Worm (Caenorhabditis elegans) whole organism, L1 larva: ENCODE measurements around the gene din-1.
A peak's percentile ranks its signal among the peaks of the same experiment; 100 is the strongest.

Source experiments
- C34B4.2 ChIP-seq: sonication (generic microtip); optimal IDR thresholded peaks from 2 replicates; lab custom pipeline; 2017; ENCODE audit warnings: mild to moderate bottlenecking, missing genetic modification characterization, missing compliant biosample characterization
- Y116A8C.19 ChIP-seq: sonication (generic microtip); optimal IDR thresholded peaks from 2 replicates; lab custom pipeline; 2016; ENCODE audit warnings: missing compliant biosample characterization, missing genetic modification characterization, borderline replicate concordance
- alr-1 ChIP-seq: fragments of 200-800 bp; sonication (Bioruptor generic); optimal IDR thresholded peaks from 2 replicates; lab custom pipeline; 2018; ENCODE audit warnings: borderline replicate concordance, mild to moderate bottlenecking, missing genetic modification characterization, missing compliant biosample characterization
- ama-1 ChIP-seq: fragments of 150-350 bp; optimal IDR thresholded peaks from 2 replicates; lab custom pipeline; 2014
- ceh-63 ChIP-seq: fragments of 200-800 bp; sonication (Bioruptor generic); optimal IDR thresholded peaks from 2 replicates; lab custom pipeline; 2018; ENCODE audit warnings: mild to moderate bottlenecking, missing genetic modification characterization, missing compliant biosample characterization
- ceh-8 ChIP-seq: fragments of 200-800 bp; sonication (Bioruptor generic); optimal IDR thresholded peaks from 2 replicates; lab custom pipeline; 2018; ENCODE audit warnings: mild to moderate bottlenecking, missing genetic modification characterization, moderate library complexity, missing compliant biosample characterization
- ceh-88 ChIP-seq: fragments of 200-800 bp; sonication (Bioruptor generic); IDR thresholded peaks from 2 replicates; pipeline ENCODE4 v1.3.6; 2022; ENCODE audit warnings: missing genetic modification characterization, missing compliant biosample characterization
- dpl-1 ChIP-seq, 3 experiments: fragments of 150-350 bp in 2 of 3; sonication (generic microtip) in 1 of 3; optimal IDR thresholded peaks; 2 replicates each; lab custom pipeline; 2014 to 2017; ENCODE audit warnings: missing biosample characterization in 3 of 3, missing genetic modification characterization in 3 of 3, missing genetic modification reagents in 3 of 3
- efl-1 ChIP-seq, 4 experiments: fragments of 150-350 bp; optimal IDR thresholded peaks in 3 of 4; peaks in 1 of 4; 1 replicate in 1 of 4; 2 replicates in 3 of 4; lab custom pipeline; 2014; ENCODE audit warnings: missing biosample characterization in 2 of 4, missing genetic modification characterization in 2 of 4, missing genetic modification reagents in 2 of 4
- efl-3 ChIP-seq: fragments of 200-800 bp; sonication (Bioruptor generic); optimal IDR thresholded peaks from 2 replicates; lab custom pipeline; 2018; ENCODE audit warnings: mild to moderate bottlenecking, missing genetic modification characterization, missing compliant biosample characterization
- egl-13 ChIP-seq: sonication (generic microtip); optimal IDR thresholded peaks from 2 replicates; lab custom pipeline; 2016; ENCODE audit warnings: missing genotype, missing genetic modification reagents, missing genetic modification characterization, missing compliant biosample characterization
- elt-2 ChIP-seq: sonication (generic microtip); optimal IDR thresholded peaks from 2 replicates; lab custom pipeline; 2016; ENCODE audit warnings: missing genetic modification characterization, mild to moderate bottlenecking, inconsistent platforms, missing compliant biosample characterization, missing genetic modification reagents
- fkh-4 ChIP-seq: sonication (generic microtip); optimal IDR thresholded peaks from 2 replicates; lab custom pipeline; 2016; ENCODE audit warnings: missing compliant biosample characterization, missing genetic modification characterization, borderline replicate concordance
- fkh-8 ChIP-seq: sonication (generic microtip); optimal IDR thresholded peaks from 2 replicates; lab custom pipeline; 2016; ENCODE audit warnings: mild to moderate bottlenecking, missing genetic modification characterization, missing compliant biosample characterization
- fos-1 ChIP-seq: fragments of 150-350 bp; optimal IDR thresholded peaks from 2 replicates; lab custom pipeline; 2014; ENCODE audit warnings: missing biosample characterization, missing genetic modification characterization
- hpl-2 ChIP-seq: fragments of 150-350 bp; optimal IDR thresholded peaks from 2 replicates; lab custom pipeline; 2014; ENCODE audit warnings: missing biosample characterization, missing genetic modification reagents, missing genetic modification characterization
- irx-1 ChIP-seq: sonication (generic microtip); optimal IDR thresholded peaks from 2 replicates; lab custom pipeline; 2016; ENCODE audit warnings: missing genetic modification characterization, missing compliant biosample characterization
- isw-1 ChIP-seq: fragments of 200-800 bp; sonication (Bioruptor generic); IDR thresholded peaks from 2 replicates; pipeline ENCODE4 v1.3.6; 2022; ENCODE audit warnings: missing genetic modification characterization, missing compliant biosample characterization
- lin-35 ChIP-seq, 2 experiments: fragments of 150-350 bp; optimal IDR thresholded peaks; 2 replicates each; lab custom pipeline; 2014; ENCODE audit warnings: missing biosample characterization in 2 of 2, missing genetic modification characterization in 2 of 2, missing genetic modification reagents in 2 of 2
- lir-3 ChIP-seq: sonication (generic microtip); optimal IDR thresholded peaks from 2 replicates; lab custom pipeline; 2016; ENCODE audit warnings: mild to moderate bottlenecking, missing genetic modification characterization, moderate library complexity, missing compliant biosample characterization; ENCODE audit not compliant: poor library complexity
- mdl-1 ChIP-seq, 2 experiments: fragments of 150-350 bp; optimal IDR thresholded peaks; 2 replicates each; lab custom pipeline; 2014 to 2017; ENCODE audit warnings: missing biosample characterization in 2 of 2, missing genetic modification characterization in 2 of 2, inconsistent platforms in 1 of 2
- nhr-20 ChIP-seq: sonication (generic microtip); optimal IDR thresholded peaks from 2 replicates; lab custom pipeline; 2016; ENCODE audit warnings: mild to moderate bottlenecking, missing genetic modification characterization, missing compliant biosample characterization
- nhr-28 ChIP-seq: fragments of 150-350 bp; optimal IDR thresholded peaks from 2 replicates; lab custom pipeline; 2014; ENCODE audit warnings: missing biosample characterization, missing genetic modification characterization
- nhr-47 ChIP-seq: sonication (generic microtip); optimal IDR thresholded peaks from 2 replicates; lab custom pipeline; 2016; ENCODE audit warnings: mild to moderate bottlenecking, missing genetic modification characterization, moderate library complexity, missing compliant biosample characterization
- nhr-71 ChIP-seq: sonication (generic microtip); optimal IDR thresholded peaks from 2 replicates; lab custom pipeline; 2016; ENCODE audit warnings: mild to moderate bottlenecking, missing genetic modification characterization, moderate library complexity, missing compliant biosample characterization
- nhr-77 ChIP-seq: fragments of 150-350 bp; optimal IDR thresholded peaks from 2 replicates; lab custom pipeline; 2014; ENCODE audit warnings: missing biosample characterization, missing genetic modification characterization
- nhr-85 ChIP-seq: sonication (generic microtip); peaks from one replicate; lab custom pipeline; 2016; ENCODE audit warnings: missing genetic modification characterization, inconsistent platforms, missing compliant biosample characterization
- pax-3 ChIP-seq: fragments of 200-800 bp; sonication (Bioruptor generic); optimal IDR thresholded peaks from 2 replicates; lab custom pipeline; 2018; ENCODE audit warnings: mild to moderate bottlenecking, missing genetic modification characterization, moderate library complexity, missing compliant biosample characterization
- pqm-1 ChIP-seq: sonication (generic microtip); optimal IDR thresholded peaks from 3 replicates; lab custom pipeline; 2017; ENCODE audit warnings: missing biosample characterization, missing genetic modification characterization
- skn-1 ChIP-seq: fragments of 150-350 bp; optimal IDR thresholded peaks from 2 replicates; lab custom pipeline; 2014; ENCODE audit warnings: missing biosample characterization, missing genetic modification characterization
- snu-23 ChIP-seq: sonication (generic microtip); optimal IDR thresholded peaks from 2 replicates; lab custom pipeline; 2016; ENCODE audit warnings: missing genetic modification characterization, missing compliant biosample characterization
- sox-4 ChIP-seq: sonication (generic microtip); optimal IDR thresholded peaks from 2 replicates; lab custom pipeline; 2016; ENCODE audit warnings: missing genetic modification characterization, missing compliant biosample characterization
- tlp-1 ChIP-seq: fragments of 150-350 bp; optimal IDR thresholded peaks from 2 replicates; lab custom pipeline; 2014; ENCODE audit warnings: missing biosample characterization, missing genetic modification characterization
- unc-130 ChIP-seq: fragments of 150-350 bp; optimal IDR thresholded peaks from 2 replicates; lab custom pipeline; 2017; ENCODE audit warnings: missing biosample characterization, missing genetic modification characterization, inconsistent platforms
- zag-1 ChIP-seq: fragments of 150-350 bp; optimal IDR thresholded peaks from 2 replicates; lab custom pipeline; 2014; ENCODE audit warnings: missing biosample characterization, missing genetic modification characterization
- zip-4 ChIP-seq: fragments of 200-800 bp; sonication (Bioruptor generic); optimal IDR thresholded peaks from 2 replicates; lab custom pipeline; 2018; ENCODE audit warnings: mild to moderate bottlenecking, missing genetic modification characterization, moderate library complexity, missing compliant biosample characterization

din-1 gene

DNA sequence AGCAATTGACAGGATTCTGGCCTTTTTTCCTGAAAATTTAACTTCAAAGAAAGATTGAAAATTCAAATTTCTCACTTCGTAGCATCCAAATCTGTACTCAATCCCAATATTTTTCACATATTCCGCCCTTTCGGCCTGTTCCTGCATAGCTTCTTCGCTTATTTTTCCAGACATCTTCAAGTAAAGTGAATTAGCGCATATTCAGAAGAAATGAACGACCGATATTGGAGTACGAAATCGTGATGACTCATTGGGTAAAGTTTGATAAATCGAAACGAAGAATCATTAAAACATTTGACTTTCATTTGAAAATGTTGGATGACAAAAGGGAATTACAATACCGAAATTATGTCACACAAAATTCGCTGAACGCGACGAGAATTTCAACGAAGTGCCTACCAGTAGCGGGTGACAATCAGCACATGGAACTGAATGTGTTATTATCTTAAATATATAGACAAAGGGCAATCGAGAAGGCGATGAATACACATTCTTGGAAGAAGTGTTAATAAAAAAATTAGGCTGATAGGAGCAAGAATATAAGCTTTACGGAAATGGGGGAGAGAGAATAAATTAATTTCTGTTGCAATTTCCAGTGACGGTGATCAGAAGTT lies 17.7 kb upstream of the din-1 start, which contains the start of gene coa-7:
coa-7 (minus strand) TSS at position 174 of the 614 bp plus-strand sequence.
- peak; percentile 57 for TF ChIP-seq nhr-85
- no peak for TF ChIP-seq lin-35 (GFP tag; optimal IDR thresholded peaks at IDR 0.05; lab: Kevin White, UChicago)

DNA sequence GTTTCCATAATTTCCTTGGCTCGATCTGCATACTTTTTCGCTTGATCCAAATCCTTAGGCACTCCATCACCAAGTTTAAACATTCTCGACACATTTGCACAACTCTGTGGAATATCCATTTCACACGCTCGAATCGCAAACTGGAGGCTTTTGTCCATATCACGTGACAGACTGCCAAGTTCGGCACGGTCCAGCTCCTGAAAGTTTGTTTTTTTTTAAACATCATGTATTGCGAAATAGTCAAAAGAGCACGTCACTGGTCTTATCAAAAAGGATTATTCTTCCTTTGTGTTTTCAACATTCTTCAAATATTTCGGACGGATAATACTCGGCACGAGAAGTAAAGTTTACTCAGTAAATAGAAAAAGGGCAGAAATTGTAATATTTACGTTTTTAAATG lies 15.8 kb upstream of the din-1 start:
- TF ChIP-seq nhr-77 (tag; lab: Kevin White, UChicago) (no peak), elt-2 (tag; lab: Kevin White, UChicago) (peak; percentile 5), tlp-1 (tag; lab: Kevin White, UChicago) (no peak), ceh-88 (no peak), hpl-2 (no peak), nhr-20 (tag; lab: Kevin White, UChicago) (no peak), lir-3 (no peak), nhr-85 (no peak), efl-3 (GFP tag; lab: Kevin White, UChicago) (no peak), ceh-8 (GFP tag; lab: Kevin White, UChicago) (no peak), dpl-1 (GFP tag; optimal IDR thresholded peaks at IDR 0.05; lab: Kevin White, UChicago) (no peak), fos-1 (tag; lab: Kevin White, UChicago) (no peak), ceh-63 (GFP tag; lab: Kevin White, UChicago) (no peak), nhr-71 (tag; lab: Kevin White, UChicago) (no peak), zag-1 (tag; lab: Kevin White, UChicago) (no peak), pax-3 (tag; lab: Kevin White, UChicago) (no peak), irx-1 (tag; lab: Kevin White, UChicago) (no peak), fkh-8 (tag; lab: Kevin White, UChicago) (no peak), nhr-47 (tag; lab: Kevin White, UChicago) (no peak), C34B4.2 (tag; lab: Kevin White, UChicago) (no peak), Y116A8C.19 (tag; lab: Kevin White, UChicago) (no peak), lin-35 (GFP tag; optimal IDR thresholded peaks at IDR 0.05; lab: Kevin White, UChicago) (peak in 1 of 2 experiments; percentile 9), pqm-1 (tag; lab: Kevin White, UChicago) (no peak), skn-1 (peak; percentile 21), zip-4 (GFP tag; lab: Kevin White, UChicago) (peak; percentile 63), ama-1 (no peak), mdl-1 (tag; optimal IDR thresholded peaks at IDR 0.05; lab: Kevin White, UChicago) (no peak), egl-13 (tag; lab: Kevin White, UChicago) (no peak), nhr-28 (tag; lab: Kevin White, UChicago) (no peak), fkh-4 (tag; lab: Kevin White, UChicago) (no peak), snu-23 (GFP tag; lab: Kevin White, UChicago) (no peak), isw-1 (GFP tag; lab: Robert Waterston, UW) (no peak), sox-4 (tag; lab: Kevin White, UChicago) (no peak), alr-1 (tag; lab: Kevin White, UChicago) (no peak)

DNA sequence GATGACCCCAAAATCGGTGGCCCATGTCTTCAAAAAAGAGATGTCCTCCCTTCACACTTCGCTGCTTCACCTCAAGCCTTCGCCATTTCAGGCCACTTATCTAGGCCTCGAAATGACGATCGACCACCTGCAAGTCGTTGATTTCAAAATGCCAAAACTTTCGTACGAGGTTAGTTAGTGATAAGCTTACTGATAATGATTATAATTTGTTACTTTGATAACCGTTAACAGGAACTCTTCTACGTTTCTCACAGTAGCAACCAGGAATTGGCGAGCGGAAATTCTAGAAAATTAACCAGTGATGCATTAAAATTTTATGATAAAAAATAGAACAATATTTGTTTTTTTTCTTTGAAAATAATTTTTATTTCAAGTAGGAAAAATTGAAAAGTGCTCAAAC lies 13.5 kb upstream of the din-1 start:
- TF ChIP-seq elt-2 (tag; lab: Kevin White, UChicago): peak; percentile 73
- TF ChIP-seq efl-1 (optimal IDR thresholded peaks at IDR 0.05; lab: Kevin White, UChicago): no peak
- peak in 1 of 2 experiments; percentile 88 for TF ChIP-seq efl-1 (GFP tag; optimal IDR thresholded peaks at IDR 0.05 in 1 of 2; lab: Kevin White, UChicago)
- no peak for TF ChIP-seq unc-130 (tag; lab: Kevin White, UChicago)
